Fruit fly (Drosophila melanogaster): ENCODE data around the gene AMPKalpha.

The AMPKalpha gene

DNA sequence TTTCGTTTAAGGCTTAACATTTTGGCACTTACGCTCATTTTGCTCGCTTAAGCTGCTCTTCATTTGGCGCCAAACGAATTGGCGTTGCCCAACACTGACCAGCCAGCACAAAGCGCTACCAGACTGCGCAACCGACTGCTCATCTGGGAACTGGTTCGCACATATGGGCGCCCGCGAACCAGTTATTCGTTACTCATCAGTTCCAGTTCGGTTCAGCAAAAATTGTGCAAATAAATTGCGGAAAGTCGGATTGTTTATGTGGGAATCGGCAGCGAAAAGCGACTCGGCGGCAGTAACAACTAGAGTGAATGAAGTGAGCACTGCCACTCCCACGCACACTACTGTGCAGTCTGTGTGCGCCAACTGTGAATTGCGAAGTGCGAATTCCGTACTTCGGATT, 17.5 kb downstream of the AMPKalpha start, which contains the start of gene Rilpl (continued):
- TF ChIP-seq CG4328 (GFP tag; optimal IDR thresholded peaks at IDR 0.05) (no peak), wor (GFP tag; IDR thresholded peaks at IDR 0.05) (no peak), Rfx (GFP tag; IDR thresholded peaks at IDR 0.05) (peak; percentile 62), Dref (GFP tag; IDR thresholded peaks at IDR 0.05) (peak; percentile 42; the same call in 1 of the 2 replicates), CG15514 (GFP tag; optimal IDR thresholded peaks at IDR 0.05) (peak; percentile 100), CG15601 (tag; optimal IDR thresholded peaks at IDR 0.05) (peak; percentile 9), CG9215 (GFP tag; IDR thresholded peaks at IDR 0.05) (no peak), CG17385 (GFP tag; optimal IDR thresholded peaks at IDR 0.05) (no peak), Vsx1 (GFP tag; optimal IDR thresholded peaks at IDR 0.05) (no peak), Trl (optimal IDR thresholded peaks at IDR 0.05) (no peak), Trl (GFP tag; optimal IDR thresholded peaks at IDR 0.05) (peak; percentile 34), nau (GFP tag; optimal IDR thresholded peaks at IDR 0.05) (no peak), Aef1 (GFP tag; IDR thresholded peaks at IDR 0.05) (no peak), CG15696 (tag; optimal IDR thresholded peaks at IDR 0.05) (no peak), Ets97D (GFP tag; optimal IDR thresholded peaks at IDR 0.05) (peak; percentile 63), klu (GFP tag; IDR thresholded peaks at IDR 0.05) (no peak), CG7271 (tag; optimal IDR thresholded peaks at IDR 0.05) (no peak), CG13775 (GFP tag; optimal IDR thresholded peaks at IDR 0.05) (no peak), dpn (GFP tag; optimal IDR thresholded peaks at IDR 0.05) (peak in 1 of 2 experiments; percentile 50), Sry-δ (GFP tag; optimal IDR thresholded peaks at IDR 0.05) (peak; percentile 40), Fer2 (tag; optimal IDR thresholded peaks at IDR 0.05) (no peak), ap (GFP tag; IDR thresholded peaks at IDR 0.05) (no peak), odd (GFP tag; optimal IDR thresholded peaks at IDR 0.05) (no peak), CG12299 (tag; optimal IDR thresholded peaks at IDR 0.05) (no peak), ind (GFP tag; optimal IDR thresholded peaks at IDR 0.05) (peak; percentile 2), caup (GFP tag; optimal IDR thresholded peaks at IDR 0.05; ENCODE audit: severe bottlenecking) (no peak), slbo (GFP tag; IDR thresholded peaks at IDR 0.05) (peak; percentile 32; the same call in 1 of the 2 replicates), CG2712 (tag; optimal IDR thresholded peaks at IDR 0.05) (peak; percentile 15), NK7.1 (GFP tag; optimal IDR thresholded peaks at IDR 0.05) (no peak), NFAT (GFP tag; IDR thresholded peaks at IDR 0.05) (peak; percentile 49), nerfin-1 (tag; optimal IDR thresholded peaks at IDR 0.05) (no peak), Scr (GFP tag; IDR thresholded peaks at IDR 0.05; ENCODE audit: partially characterized antibody) (peak; percentile 53), crol (GFP tag; IDR thresholded peaks at IDR 0.05) (no peak), bowl (GFP tag; IDR thresholded peaks at IDR 0.05) (no peak), sd (tag; optimal IDR thresholded peaks at IDR 0.05) (peak; percentile 52), ssp (GFP tag; IDR thresholded peaks at IDR 0.05) (no peak), Hmx (GFP tag; optimal IDR thresholded peaks at IDR 0.05) (no peak), CG17912 (GFP tag; optimal IDR thresholded peaks at IDR 0.05) (no peak), Antp (GFP tag; optimal IDR thresholded peaks at IDR 0.05) (peak; percentile 27), Bteb2 (GFP tag; optimal IDR thresholded peaks at IDR 0.05) (peak; percentile 25), MBD-R2 (GFP tag; IDR thresholded peaks at IDR 0.05) (peak; percentile 66), her (GFP tag; optimal IDR thresholded peaks at IDR 0.05) (peak; percentile 49), CG31388 (GFP tag; optimal IDR thresholded peaks at IDR 0.05) (no peak), gcm (GFP tag; optimal IDR thresholded peaks at IDR 0.05) (no peak), luna (GFP tag; optimal IDR thresholded peaks at IDR 0.05) (no peak), Fer3 (tag; optimal IDR thresholded peaks at IDR 0.05) (no peak), tup (GFP tag; optimal IDR thresholded peaks at IDR 0.05) (peak; percentile 10), CG30020 (tag; optimal IDR thresholded peaks at IDR 0.05) (no peak), CoRest (tag; optimal IDR thresholded peaks at IDR 0.05) (peak; percentile 37), Med (GFP tag) (peak; percentile 94), z (GFP tag; IDR thresholded peaks at IDR 0.05) (no peak), CG8359 (GFP tag; optimal IDR thresholded peaks at IDR 0.05; ENCODE audit: borderline replicate concordance) (no peak)

All from whole organism, embryonic.